Fruit fly (Drosophila melanogaster) whole organism, embryonic: ENCODE results near the gene brun.

Source experiments
- ATbp ChIP-seq: fragments of 200-800 bp; sonication (Bioruptor generic); optimal IDR thresholded peaks from 2 replicates; lab custom pipeline; 2017; ENCODE audit warnings: missing biosample characterization, mild to moderate bottlenecking, missing genetic modification characterization, missing genetic modification reagents
- BtbVII ChIP-seq: fragments of 200-800 bp; sonication (Bioruptor generic); optimal IDR thresholded peaks from 3 replicates; lab custom pipeline; 2017; ENCODE audit warnings: missing biosample characterization, mild to moderate bottlenecking, missing genetic modification characterization
- CG10462 ChIP-seq: fragments of 200-800 bp; sonication (Bioruptor generic); optimal IDR thresholded peaks from 2 replicates; lab custom pipeline; 2016; ENCODE audit warnings: missing biosample characterization, missing genetic modification characterization
- CG10543 ChIP-seq: fragments of 200-800 bp; sonication (Bioruptor generic); optimal IDR thresholded peaks from 3 replicates; lab custom pipeline; 2017; ENCODE audit warnings: missing biosample characterization, mild to moderate bottlenecking, missing genetic modification characterization, moderate library complexity
- CG10565 ChIP-seq: fragments of 200-800 bp; sonication (Bioruptor generic); optimal IDR thresholded peaks from 3 replicates; lab custom pipeline; 2016; ENCODE audit warnings: missing biosample characterization, mild to moderate bottlenecking, missing genetic modification characterization
- CG11723 ChIP-seq: fragments of 200-800 bp; sonication (Bioruptor generic); optimal IDR thresholded peaks from 2 replicates; lab custom pipeline; 2017; ENCODE audit warnings: missing biosample characterization, mild to moderate bottlenecking, missing genetic modification characterization
- CG1529 ChIP-seq: fragments of 200-800 bp; sonication (Bioruptor generic); optimal IDR thresholded peaks from 3 replicates; lab custom pipeline; 2018; ENCODE audit warnings: missing biosample characterization, missing genetic modification characterization
- CG15601 ChIP-seq: fragments of 200-800 bp; sonication (Bioruptor generic); optimal IDR thresholded peaks from 3 replicates; lab custom pipeline; 2019; ENCODE audit warnings: missing biosample characterization, mild to moderate bottlenecking, missing genetic modification characterization, moderate library complexity
- CG17328 ChIP-seq: fragments of 200-800 bp; sonication (Bioruptor generic); IDR thresholded peaks from 2 replicates; pipeline ENCODE4 v1.3.6; 2022; ENCODE audit warnings: missing biosample characterization, missing genetic modification characterization
- CG2712 ChIP-seq: fragments of 200-800 bp; optimal IDR thresholded peaks from 3 replicates; lab custom pipeline; 2019; ENCODE audit warnings: missing biosample characterization, mild to moderate bottlenecking, missing genetic modification characterization, moderate library complexity
- CG34376 ChIP-seq: fragments of 200-800 bp; sonication (Bioruptor generic); optimal IDR thresholded peaks from 2 replicates; lab custom pipeline; 2018; ENCODE audit warnings: missing biosample characterization, mild to moderate bottlenecking, missing genetic modification characterization
- CG42726 ChIP-seq: fragments of 200-800 bp; sonication (Bioruptor generic); IDR thresholded peaks from 2 replicates; pipeline ENCODE4 v1.3.6; 2022; ENCODE audit warnings: missing biosample characterization, missing genetic modification characterization; ENCODE audit not compliant: partially characterized antibody
- CG4360 ChIP-seq: fragments of 200-800 bp; sonication (Bioruptor generic); IDR thresholded peaks from 2 replicates; pipeline ENCODE4 v1.3.6; 2022; ENCODE audit warnings: missing biosample characterization, missing genetic modification characterization
- CG5245 ChIP-seq: fragments of 200-800 bp; sonication (Bioruptor generic); optimal IDR thresholded peaks from 3 replicates; lab custom pipeline; 2016; ENCODE audit warnings: missing biosample characterization, missing genetic modification characterization
- CG6254 ChIP-seq: fragments of 200-800 bp; sonication (Bioruptor generic); optimal IDR thresholded peaks from 3 replicates; lab custom pipeline; 2017; ENCODE audit warnings: mild to moderate bottlenecking, missing biosample characterization, missing genetic modification reagents, missing genetic modification characterization
- CG6813 ChIP-seq: fragments of 200-800 bp; sonication (Bioruptor generic); optimal IDR thresholded peaks from 2 replicates; lab custom pipeline; 2017; ENCODE audit warnings: missing biosample characterization, missing genetic modification characterization, mild to moderate bottlenecking, moderate library complexity, missing genetic modification reagents
- CG8089 ChIP-seq: fragments of 200-800 bp; sonication (Bioruptor generic); optimal IDR thresholded peaks from 3 replicates; lab custom pipeline; 2016; ENCODE audit warnings: missing biosample characterization, missing genetic modification characterization
- CG9727 ChIP-seq: fragments of 200-800 bp; sonication (Bioruptor generic); optimal IDR thresholded peaks from 3 replicates; lab custom pipeline; 2017; ENCODE audit warnings: missing biosample characterization, mild to moderate bottlenecking, missing genetic modification characterization
- CG9797 ChIP-seq: fragments of 200-800 bp; sonication (Bioruptor generic); optimal IDR thresholded peaks from 3 replicates; lab custom pipeline; 2018; ENCODE audit warnings: missing biosample characterization, mild to moderate bottlenecking, missing genetic modification characterization
- ERR ChIP-seq: fragments of 200-800 bp; sonication (Bioruptor generic); optimal IDR thresholded peaks from 2 replicates; lab custom pipeline; 2016; ENCODE audit warnings: missing biosample characterization, missing genetic modification characterization
- Eip74EF ChIP-seq, 2 experiments: fragments of 200-800 bp in 1 of 2; fragments of >200 bp in 1 of 2; sonication (Bioruptor generic) in 1 of 2; optimal IDR thresholded peaks; 2 replicates each; lab custom pipeline; 2017 to 2019; ENCODE audit warnings: missing biosample characterization in 2 of 2, missing genetic modification characterization in 2 of 2, mild to moderate bottlenecking in 1 of 2, moderate library complexity in 1 of 2
- Ets97D ChIP-seq: fragments of 200-800 bp; sonication (Bioruptor generic); optimal IDR thresholded peaks from 3 replicates; lab custom pipeline; 2016; ENCODE audit warnings: missing biosample characterization, missing genetic modification characterization
- HLH3B ChIP-seq: fragments of 200-800 bp; sonication (Bioruptor generic); IDR thresholded peaks from 2 replicates; pipeline ENCODE4 v1.3.6; 2022; ENCODE audit warnings: missing biosample characterization, missing genetic modification characterization
- Hey ChIP-seq: fragments of 200-800 bp; sonication (Bioruptor generic); optimal IDR thresholded peaks from 3 replicates; lab custom pipeline; 2018; ENCODE audit warnings: missing biosample characterization, mild to moderate bottlenecking, missing genetic modification characterization
- Kr ChIP-seq: fragments of 200-800 bp; sonication (Bioruptor generic); optimal IDR thresholded peaks from 2 replicates; lab custom pipeline; 2017; ENCODE audit warnings: missing biosample characterization, mild to moderate bottlenecking, missing genetic modification characterization
- MTF-1 ChIP-seq: fragments of 200-800 bp; sonication (Bioruptor generic); optimal IDR thresholded peaks from 2 replicates; lab custom pipeline; 2018; ENCODE audit warnings: missing biosample characterization, mild to moderate bottlenecking, missing genetic modification characterization, borderline replicate concordance
- Med ChIP-seq: fragments of 200-800 bp; sonication (Bioruptor generic); peaks from one replicate; lab custom pipeline; 2016; ENCODE audit warnings: missing biosample characterization, missing genetic modification characterization, mild to moderate bottlenecking, inconsistent platforms, moderate library complexity
- Opbp ChIP-seq: fragments of 200-800 bp; sonication (Bioruptor generic); IDR thresholded peaks from 3 replicates; pipeline ENCODE4 v1.3.6; 2022; ENCODE audit warnings: missing biosample characterization, missing genetic modification characterization; ENCODE audit not compliant: partially characterized antibody
- Side ChIP-seq: fragments of 200-800 bp; sonication (Bioruptor generic); optimal IDR thresholded peaks from 2 replicates; lab custom pipeline; 2016; ENCODE audit warnings: missing biosample characterization, missing genetic modification characterization
- Sry-β ChIP-seq: fragments of 200-800 bp; sonication (Bioruptor generic); optimal IDR thresholded peaks from 2 replicates; lab custom pipeline; 2018; ENCODE audit warnings: missing biosample characterization, mild to moderate bottlenecking, missing genetic modification characterization, moderate library complexity
- TFAM ChIP-seq: fragments of 200-800 bp; sonication (Bioruptor generic); optimal IDR thresholded peaks from 2 replicates; lab custom pipeline; 2017; ENCODE audit warnings: missing biosample characterization, missing genetic modification characterization, inconsistent platforms
- Xrp1 ChIP-seq: fragments of 200-800 bp; sonication (Bioruptor generic); IDR thresholded peaks from 2 replicates; pipeline ENCODE4 v1.3.6; 2022; ENCODE audit warnings: missing biosample characterization, missing genetic modification characterization
- bab2 ChIP-seq: fragments of 200-800 bp; sonication (Bioruptor generic); optimal IDR thresholded peaks from 2 replicates; lab custom pipeline; 2016; ENCODE audit warnings: missing biosample characterization, missing genetic modification characterization
- chif ChIP-seq, 2 experiments: fragments of 200-800 bp; sonication (Bioruptor generic); optimal IDR thresholded peaks; 3 replicates each; lab custom pipeline; 2016; ENCODE audit warnings: missing biosample characterization in 2 of 2, missing genetic modification characterization in 2 of 2
- ems ChIP-seq: fragments of 200-800 bp; sonication (Bioruptor generic); optimal IDR thresholded peaks from 3 replicates; lab custom pipeline; 2016; ENCODE audit warnings: missing biosample characterization, missing genetic modification characterization
- gcm ChIP-seq: fragments of 200-800 bp; sonication (Bioruptor generic); optimal IDR thresholded peaks from 2 replicates; lab custom pipeline; 2019; ENCODE audit warnings: missing biosample characterization, mild to moderate bottlenecking, missing genetic modification characterization, moderate library complexity
- her ChIP-seq: fragments of 200-800 bp; sonication (Bioruptor generic); optimal IDR thresholded peaks from 2 replicates; lab custom pipeline; 2016; ENCODE audit warnings: missing biosample characterization, missing genetic modification characterization
- insv ChIP-seq, 2 experiments: fragments of 200-800 bp; sonication (Bioruptor generic); optimal IDR thresholded peaks; 3 replicates each; lab custom pipeline; 2016 to 2018; ENCODE audit warnings: missing biosample characterization in 2 of 2, missing genetic modification characterization in 2 of 2
- klu ChIP-seq: fragments of 200-800 bp; sonication (Bioruptor generic); IDR thresholded peaks from 2 replicates; pipeline ENCODE4 v1.3.6; 2022; ENCODE audit warnings: missing biosample characterization, missing genetic modification characterization
- otp ChIP-seq: fragments of 200-800 bp; sonication (Bioruptor generic); IDR thresholded peaks from 3 replicates; pipeline ENCODE4, ENCODE4 v1.3.6; 2022; ENCODE audit warnings: missing biosample characterization, missing genetic modification characterization
- pho ChIP-seq: fragments of 200-800 bp; sonication (Bioruptor generic); optimal IDR thresholded peaks from 2 replicates; lab custom pipeline; 2016; ENCODE audit warnings: missing biosample characterization, missing genetic modification characterization
- row ChIP-seq: fragments of 200-800 bp; sonication (Bioruptor generic); IDR thresholded peaks from 3 replicates; pipeline ENCODE4 v1.3.6; 2022; ENCODE audit warnings: missing biosample characterization, missing genetic modification characterization
- salm ChIP-seq: fragments of 200-800 bp; sonication (Bioruptor generic); optimal IDR thresholded peaks from 2 replicates; lab custom pipeline; 2018; ENCODE audit warnings: missing biosample characterization, mild to moderate bottlenecking, missing genetic modification characterization
- ssp ChIP-seq: fragments of 200-800 bp; sonication (Bioruptor generic); IDR thresholded peaks from 2 replicates; pipeline ENCODE4 v1.3.6; 2022; ENCODE audit warnings: missing biosample characterization, missing genetic modification characterization
- stc ChIP-seq: fragments of 200-800 bp; sonication (Bioruptor generic); IDR thresholded peaks from 2 replicates; pipeline ENCODE4 v1.3.6; 2022; ENCODE audit warnings: missing biosample characterization, missing genetic modification characterization
- twi ChIP-seq: fragments of 200-800 bp; optimal IDR thresholded peaks from 2 replicates; lab custom pipeline; 2019; ENCODE audit warnings: missing biosample characterization, mild to moderate bottlenecking, missing genetic modification characterization, moderate library complexity
- vvl ChIP-seq: fragments of 200-800 bp; sonication (Bioruptor generic); IDR thresholded peaks from 2 replicates; pipeline ENCODE4 v1.3.6; 2022; ENCODE audit warnings: missing biosample characterization, missing genetic modification characterization
- zen2 ChIP-seq: fragments of 200-800 bp; sonication (Bioruptor generic); IDR thresholded peaks from 3 replicates; pipeline ENCODE4 v1.3.6; 2022; ENCODE audit warnings: missing biosample characterization, missing genetic modification characterization; ENCODE audit not compliant: partially characterized antibody

The brun gene

dm6 chr2L:20656110-20656509 lies at the start of gene brun, which contains the start of gene CG2614 (continued):
- TF ChIP-seq twi (tag; lab: Kevin White, UChicago): no peak
- peak; percentile 18; the same call in 1 of the 3 replicates for TF ChIP-seq otp
- TF ChIP-seq CG10543 (GFP tag; lab: Kevin White, UChicago): no peak
- TF ChIP-seq Hey (tag; lab: Kevin White, UChicago): no peak
- no peak for TF ChIP-seq CG34376 (GFP tag; lab: Kevin White, UChicago)
- no peak for TF ChIP-seq CG6813
- TF ChIP-seq CG15601 (tag; lab: Kevin White, UChicago): no peak
- TF ChIP-seq Side (GFP tag; lab: Kevin White, UChicago): peak; percentile 73
- no peak for TF ChIP-seq CG4360 (GFP tag; lab: Robert Waterston, UW)
- peak; percentile 69 for TF ChIP-seq Xrp1 (GFP tag; lab: Robert Waterston, UW)
- peak; percentile 37 for TF ChIP-seq CG8089
- no peak for TF ChIP-seq salm (tag; lab: Kevin White, UChicago)
- TF ChIP-seq CG17328 (GFP tag; lab: Robert Waterston, UW): peak; percentile 79
- peak; percentile 82 for TF ChIP-seq CG2712
- no peak for TF ChIP-seq ATbp (GFP tag; lab: Kevin White, UChicago)
- peak; percentile 23 to 72 for TF ChIP-seq chif (GFP tag; optimal IDR thresholded peaks at IDR 0.05; lab: Kevin White, UChicago)
- peak; percentile 75 for TF ChIP-seq bab2 (GFP tag; lab: Kevin White, UChicago)
- peak; percentile 73 for TF ChIP-seq pho (GFP tag; lab: Kevin White, UChicago)
- no peak for TF ChIP-seq MTF-1 (GFP tag; lab: Kevin White, UChicago)
- TF ChIP-seq CG6254 (GFP tag; lab: Kevin White, UChicago): no peak
- peak; percentile 74 for TF ChIP-seq Opbp (GFP tag; lab: Robert Waterston, UW)
- peak; percentile 57; the same call in 1 of the 2 replicates for TF ChIP-seq klu
- TF ChIP-seq Kr (GFP tag; lab: Kevin White, UChicago): no peak
- TF ChIP-seq CG11723 (GFP tag; lab: Kevin White, UChicago): no peak
- peak; percentile 94 for TF ChIP-seq Med (GFP tag; lab: Kevin White, UChicago)
- peak; percentile 72 for TF ChIP-seq ssp
- TF ChIP-seq BtbVII (GFP tag; lab: Kevin White, UChicago): no peak
- TF ChIP-seq, all 482 proteins: peak for 268

DNA sequence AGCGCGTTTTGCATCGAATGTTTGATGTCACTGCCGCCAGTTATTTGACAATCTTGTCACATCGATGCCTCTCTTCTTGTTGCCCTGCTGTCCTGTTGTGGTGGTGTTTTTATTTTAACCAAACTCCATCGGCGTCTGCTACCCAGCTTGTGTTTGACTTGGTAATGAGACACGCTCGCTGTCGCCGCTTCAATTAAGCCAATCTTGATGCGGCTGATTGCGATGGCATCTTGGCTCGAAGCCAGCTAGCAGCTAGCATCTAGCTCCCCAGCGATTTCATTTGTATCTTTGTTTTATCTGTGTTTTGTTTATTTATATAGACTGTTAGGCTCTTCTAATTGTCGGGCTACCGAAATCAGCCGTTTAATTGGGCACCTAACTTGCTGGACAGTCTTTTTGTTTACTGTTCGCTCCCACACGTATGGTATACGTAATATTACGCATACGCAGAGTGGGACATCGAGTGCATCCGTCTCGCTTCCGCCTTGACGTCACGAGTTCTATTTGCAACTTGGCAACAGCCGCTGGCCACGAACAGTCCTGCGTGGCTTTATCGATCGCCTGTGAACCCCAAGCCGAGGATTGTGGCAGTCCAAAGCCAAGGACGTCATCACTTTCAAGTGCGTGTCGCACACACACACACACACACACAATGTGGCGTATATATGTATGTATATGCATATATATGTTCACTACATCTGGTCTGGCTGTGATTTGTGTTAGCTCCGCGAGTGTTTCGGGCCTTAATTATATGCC lies 48.7 kb upstream of the brun start:
- TF ChIP-seq vvl (0 out of 2 replicates have a peak, but pooled peaks have one; percentile 23), CG10565 (no peak), Eip74EF (GFP tag; optimal IDR thresholded peaks at IDR 0.05; lab: Kevin White, UChicago) (no peak), row (0 out of 3 replicates have a peak, but pooled peaks have one; percentile 11), ems (GFP tag; lab: Kevin White, UChicago) (no peak), her (GFP tag; lab: Kevin White, UChicago) (no peak), gcm (GFP tag; lab: Kevin White, UChicago) (no peak), zen2 (GFP tag; lab: Robert Waterston, UW) (no peak), CG5245 (no peak), Sry-β (GFP tag; lab: Kevin White, UChicago) (peak; percentile 10), ERR (GFP tag; lab: Kevin White, UChicago) (no peak), insv (GFP tag; optimal IDR thresholded peaks at IDR 0.05; lab: Kevin White, UChicago) (no peak), CG9727 (no peak), ATbp (GFP tag; lab: Kevin White, UChicago) (no peak), CG1529 (no peak), stc (no peak), TFAM (GFP tag; lab: Kevin White, UChicago) (no peak), CG42726 (GFP tag; lab: Robert Waterston, UW) (no peak), klu (no peak), HLH3B (GFP tag; lab: Robert Waterston, UW) (no peak), Ets97D (no peak), CG9797 (GFP tag; lab: Kevin White, UChicago) (no peak), BtbVII (GFP tag; lab: Kevin White, UChicago) (peak; percentile 66), CG10462 (GFP tag; lab: Kevin White, UChicago) (no peak)
